Fruit fly (Drosophila melanogaster) whole organism, embryonic: ENCODE data around the gene sni.

Experiments used
- BEAF-32 ChIP-seq: fragments of 200-800 bp; sonication (Bioruptor generic); optimal IDR thresholded peaks from 3 replicates; lab custom pipeline; 2017; ENCODE audit warnings: missing biosample characterization, missing genetic modification characterization, mild to moderate bottlenecking, moderate library complexity, missing genetic modification reagents
- C15 ChIP-seq: fragments of 200-800 bp; sonication (Bioruptor generic); IDR thresholded peaks from 3 replicates; pipeline ENCODE4 v1.3.6; 2022; ENCODE audit warnings: missing biosample characterization, missing genetic modification characterization
- CG1024 ChIP-seq: fragments of 200-800 bp; sonication (Bioruptor generic); IDR thresholded peaks from 2 replicates; pipeline ENCODE4 v1.3.6; 2022; ENCODE audit warnings: missing biosample characterization, missing genetic modification characterization
- CG11504 ChIP-seq: fragments of 200-800 bp; sonication (Bioruptor generic); optimal IDR thresholded peaks from 3 replicates; lab custom pipeline; 2019; ENCODE audit warnings: missing biosample characterization, mild to moderate bottlenecking, missing genetic modification characterization, moderate library complexity
- CG12071 ChIP-seq: fragments of 200-800 bp; sonication (Bioruptor generic); optimal IDR thresholded peaks from 3 replicates; lab custom pipeline; 2018; ENCODE audit warnings: missing biosample characterization, mild to moderate bottlenecking, missing genetic modification characterization
- CG12391 ChIP-seq: fragments of 200-800 bp; sonication (Bioruptor generic); optimal IDR thresholded peaks from 3 replicates; lab custom pipeline; 2018; ENCODE audit warnings: missing biosample characterization, mild to moderate bottlenecking, missing genetic modification characterization, moderate library complexity
- CG12659 ChIP-seq: fragments of 200-800 bp; sonication (Bioruptor generic); optimal IDR thresholded peaks from 3 replicates; lab custom pipeline; 2017; ENCODE audit warnings: mild to moderate bottlenecking, missing biosample characterization, missing genetic modification reagents, missing genetic modification characterization
- CG12769 ChIP-seq: fragments of 200-800 bp; sonication (Bioruptor generic); optimal IDR thresholded peaks from 2 replicates; lab custom pipeline; 2019; ENCODE audit warnings: missing biosample characterization, mild to moderate bottlenecking, missing genetic modification characterization, moderate library complexity
- CG14667 ChIP-seq: fragments of 200-800 bp; sonication (Bioruptor generic); IDR thresholded peaks from 2 replicates; pipeline ENCODE4 v1.3.6; 2022; ENCODE audit warnings: missing biosample characterization, missing genetic modification characterization
- CG17359 ChIP-seq: fragments of 200-800 bp; sonication (Bioruptor generic); optimal IDR thresholded peaks from 3 replicates; lab custom pipeline; 2018; ENCODE audit warnings: missing biosample characterization, mild to moderate bottlenecking, missing genetic modification characterization, moderate library complexity
- CG17568 ChIP-seq: fragments of 200-800 bp; sonication (Bioruptor generic); optimal IDR thresholded peaks from 2 replicates; lab custom pipeline; 2018; ENCODE audit warnings: missing biosample characterization, mild to moderate bottlenecking, missing genetic modification characterization, moderate library complexity
- CG18262 ChIP-seq: fragments of 200-800 bp; optimal IDR thresholded peaks from 3 replicates; lab custom pipeline; 2019; ENCODE audit warnings: missing biosample characterization, mild to moderate bottlenecking, missing genetic modification characterization, moderate library complexity
- CG2120 ChIP-seq: fragments of 200-800 bp; sonication (Bioruptor generic); optimal IDR thresholded peaks from 3 replicates; lab custom pipeline; 2016; ENCODE audit warnings: missing biosample characterization, missing genetic modification characterization
- CG32532 ChIP-seq: fragments of 200-800 bp; sonication (Bioruptor generic); IDR thresholded peaks from 2 replicates; pipeline ENCODE4 v1.3.6; 2022; ENCODE audit warnings: missing biosample characterization, missing genetic modification characterization
- CG4404 ChIP-seq: fragments of 200-800 bp; sonication (Bioruptor generic); IDR thresholded peaks from 2 replicates; pipeline ENCODE4 v1.3.6; 2022; ENCODE audit warnings: missing biosample characterization, missing genetic modification characterization
- CG4820 ChIP-seq: fragments of 200-800 bp; sonication (Bioruptor generic); optimal IDR thresholded peaks from 3 replicates; lab custom pipeline; 2016; ENCODE audit warnings: missing biosample characterization, missing genetic modification characterization
- CG6791 ChIP-seq: fragments of 200-800 bp; sonication (Bioruptor generic); IDR thresholded peaks from 3 replicates; pipeline ENCODE4 v1.3.6; 2022; ENCODE audit warnings: missing biosample characterization, missing genetic modification characterization; ENCODE audit not compliant: partially characterized antibody
- CG7839 ChIP-seq: fragments of 200-800 bp; sonication (Bioruptor generic); optimal IDR thresholded peaks from 3 replicates; lab custom pipeline; 2018; ENCODE audit warnings: missing biosample characterization, mild to moderate bottlenecking, missing genetic modification characterization, moderate library complexity
- CG8359 ChIP-seq: fragments of 200-800 bp; sonication (Bioruptor generic); optimal IDR thresholded peaks from 2 replicates; lab custom pipeline; 2017; ENCODE audit warnings: missing biosample characterization, mild to moderate bottlenecking, missing genetic modification characterization, borderline replicate concordance
- Dbx ChIP-seq: fragments of 200-800 bp; sonication (Bioruptor generic); IDR thresholded peaks from 3 replicates; pipeline ENCODE4 v1.3.6; 2022; ENCODE audit warnings: missing biosample characterization, missing genetic modification characterization
- Dip3 ChIP-seq: fragments of 200-800 bp; sonication (Bioruptor generic); optimal IDR thresholded peaks from 3 replicates; lab custom pipeline; 2016; ENCODE audit warnings: missing biosample characterization, missing genetic modification characterization
- Elba2 ChIP-seq: fragments of 200-800 bp; sonication (Bioruptor generic); optimal IDR thresholded peaks from 3 replicates; lab custom pipeline; 2016; ENCODE audit warnings: missing biosample characterization, missing genetic modification characterization
- Ets97D ChIP-seq: fragments of 200-800 bp; sonication (Bioruptor generic); optimal IDR thresholded peaks from 3 replicates; lab custom pipeline; 2016; ENCODE audit warnings: missing biosample characterization, missing genetic modification characterization
- H15 ChIP-seq: fragments of 200-800 bp; sonication (Bioruptor generic); IDR thresholded peaks from 3 replicates; pipeline ENCODE4 v1.3.6; 2022; ENCODE audit warnings: missing biosample characterization, missing genetic modification characterization
- HHEX ChIP-seq: fragments of 200-800 bp; sonication (Bioruptor generic); optimal IDR thresholded peaks from 3 replicates; lab custom pipeline; 2017; ENCODE audit warnings: missing biosample characterization, mild to moderate bottlenecking, missing genetic modification characterization, missing genetic modification reagents
- HmgZ ChIP-seq: fragments of 200-800 bp; sonication (Bioruptor generic); optimal IDR thresholded peaks from 2 replicates; lab custom pipeline; 2018; ENCODE audit warnings: missing biosample characterization, mild to moderate bottlenecking, missing genetic modification characterization
- Hr78 ChIP-seq, 2 experiments: fragments of 200-800 bp in 1 of 2; fragments of >200 bp in 1 of 2; sonication (Bioruptor generic) in 1 of 2; optimal IDR thresholded peaks; 2 replicates each; lab custom pipeline; 2017 to 2019; ENCODE audit warnings: missing biosample characterization in 2 of 2, missing genetic modification characterization in 2 of 2, mild to moderate bottlenecking in 1 of 2, moderate library complexity in 1 of 2
- Lpt ChIP-seq: fragments of >200 bp; optimal IDR thresholded peaks from 2 replicates; lab custom pipeline; 2018; ENCODE audit warnings: missing biosample characterization, missing genetic modification characterization
- Mad ChIP-seq: fragments of 200-800 bp; sonication (Bioruptor generic); optimal IDR thresholded peaks from 2 replicates; lab custom pipeline; 2016; ENCODE audit warnings: missing biosample characterization, missing genetic modification characterization
- Max ChIP-seq: fragments of 200-800 bp; sonication (Bioruptor generic); optimal IDR thresholded peaks from 2 replicates; lab custom pipeline; 2016; ENCODE audit warnings: missing biosample characterization, mild to moderate bottlenecking, missing genetic modification characterization
- Meics ChIP-seq: fragments of 200-800 bp; sonication (Bioruptor generic); optimal IDR thresholded peaks from 2 replicates; lab custom pipeline; 2017; ENCODE audit warnings: missing biosample characterization, mild to moderate bottlenecking, missing genetic modification characterization
- Mrtf ChIP-seq: fragments of 200-800 bp; sonication (Bioruptor generic); IDR thresholded peaks from 3 replicates; pipeline ENCODE4 v1.3.6; 2022; ENCODE audit warnings: missing biosample characterization, missing genetic modification characterization
- Ptx1 ChIP-seq: fragments of 200-800 bp; sonication (Bioruptor generic); IDR thresholded peaks from 2 replicates; pipeline ENCODE4 v1.3.6; 2022; ENCODE audit warnings: missing biosample characterization, missing genetic modification characterization
- bab2 ChIP-seq: fragments of 200-800 bp; sonication (Bioruptor generic); optimal IDR thresholded peaks from 2 replicates; lab custom pipeline; 2016; ENCODE audit warnings: missing biosample characterization, missing genetic modification characterization
- bsh ChIP-seq, 2 experiments: fragments of 200-800 bp; sonication (Bioruptor generic); optimal IDR thresholded peaks; 2 replicates each; lab custom pipeline; 2017 to 2018; ENCODE audit warnings: mild to moderate bottlenecking in 2 of 2, missing biosample characterization in 2 of 2, missing genetic modification characterization in 2 of 2, moderate library complexity in 1 of 2
- corto ChIP-seq: fragments of 200-800 bp; sonication (Bioruptor generic); optimal IDR thresholded peaks from 2 replicates; lab custom pipeline; 2016; ENCODE audit warnings: missing biosample characterization, mild to moderate bottlenecking, missing genetic modification characterization, moderate library complexity
- dmrt11E ChIP-seq: fragments of 200-800 bp; sonication (Bioruptor generic); optimal IDR thresholded peaks from 3 replicates; lab custom pipeline; 2018; ENCODE audit warnings: missing biosample characterization, mild to moderate bottlenecking, missing genetic modification characterization, moderate library complexity
- h ChIP-seq: fragments of >200 bp; optimal IDR thresholded peaks from 2 replicates; lab custom pipeline; 2017
- jigr1 ChIP-seq: fragments of 200-800 bp; sonication (Bioruptor generic); IDR thresholded peaks from 3 replicates; pipeline ENCODE4 v1.3.6; 2022; ENCODE audit warnings: missing biosample characterization, missing genetic modification characterization
- ken ChIP-seq: fragments of 200-800 bp; sonication (Bioruptor generic); IDR thresholded peaks from 3 replicates; pipeline ENCODE4 v1.3.6; 2022; ENCODE audit warnings: missing biosample characterization, missing genetic modification characterization
- lab ChIP-seq: fragments of 200-800 bp; sonication (Bioruptor generic); optimal IDR thresholded peaks from 3 replicates; lab custom pipeline; 2017; ENCODE audit warnings: missing biosample characterization, missing genetic modification characterization, mild to moderate bottlenecking, moderate library complexity, missing genetic modification reagents
- nmo ChIP-seq: fragments of 200-800 bp; sonication (Bioruptor generic); optimal IDR thresholded peaks from 2 replicates; lab custom pipeline; 2018; ENCODE audit warnings: missing biosample characterization, mild to moderate bottlenecking, missing genetic modification characterization, moderate library complexity
- peb ChIP-seq: fragments of 200-800 bp; sonication (Bioruptor generic); IDR thresholded peaks from 2 replicates; pipeline ENCODE4 v1.3.6; 2022; ENCODE audit warnings: missing biosample characterization, missing genetic modification characterization
- pho ChIP-seq: fragments of 200-800 bp; sonication (Bioruptor generic); optimal IDR thresholded peaks from 2 replicates; lab custom pipeline; 2016; ENCODE audit warnings: missing biosample characterization, missing genetic modification characterization
- phol ChIP-seq: fragments of 200-800 bp; sonication (Bioruptor generic); optimal IDR thresholded peaks from 3 replicates; lab custom pipeline; 2018; ENCODE audit warnings: missing biosample characterization, mild to moderate bottlenecking, missing genetic modification characterization, moderate library complexity
- prd ChIP-seq, 3 experiments: fragments of >200 bp in 2 of 3; fragments of 200-800 bp in 1 of 3; sonication (Bioruptor generic) in 1 of 3; optimal IDR thresholded peaks in 2 of 3; IDR thresholded peaks in 1 of 3; 2 replicates in 2 of 3; 3 replicates in 1 of 3; pipeline versions ENCODE4 v1.3.6 to Lab custom; 2017 to 2022; ENCODE audit warnings: missing biosample characterization in 1 of 3, missing genetic modification characterization in 1 of 3
- slbo ChIP-seq: fragments of 200-800 bp; sonication (Bioruptor generic); IDR thresholded peaks from 2 replicates; pipeline ENCODE4 v1.3.6; 2022; ENCODE audit warnings: missing biosample characterization, missing genetic modification characterization
- tll ChIP-seq, 2 experiments: fragments of 200-800 bp in 1 of 2; fragments of >200 bp in 1 of 2; sonication (Bioruptor generic) in 1 of 2; optimal IDR thresholded peaks; 2 replicates each; lab custom pipeline; 2017 to 2019; ENCODE audit warnings: missing biosample characterization in 2 of 2, missing genetic modification characterization in 2 of 2, mild to moderate bottlenecking in 1 of 2, moderate library complexity in 1 of 2

Gene sni

DNA sequence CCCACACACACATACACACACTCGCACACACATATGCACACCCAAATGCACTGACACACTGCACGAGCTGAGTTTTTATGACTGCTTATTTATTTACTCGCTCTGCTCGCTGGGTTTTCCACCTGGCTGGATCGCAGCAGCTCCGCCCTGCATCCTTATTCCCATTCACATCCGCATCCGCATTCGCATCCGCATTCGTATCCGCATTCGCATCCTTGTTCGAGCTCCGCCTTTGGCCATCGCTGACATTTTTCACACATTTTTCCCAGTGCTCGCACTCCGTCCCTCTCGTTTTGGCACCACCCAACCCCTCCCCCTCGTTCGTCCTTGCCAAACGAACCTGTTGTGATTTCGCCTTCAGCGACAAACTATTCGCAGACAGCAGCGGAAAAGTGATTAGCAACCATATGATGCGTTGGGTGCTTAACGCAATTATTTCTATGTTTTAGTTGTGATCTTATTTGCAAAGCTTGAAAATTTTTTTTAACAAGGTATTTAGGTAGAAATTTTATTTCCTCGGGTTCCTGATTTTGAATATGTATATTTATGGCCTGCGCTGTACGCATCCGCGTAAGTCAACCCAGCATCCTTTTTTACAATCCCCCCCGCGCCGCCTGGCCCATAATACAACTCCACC is 32.6 kb downstream of the sni start (continued):
- TF ChIP-seq C15 (GFP tag; lab: Robert Waterston, UW) = no peak
- peak; percentile 11 for TF ChIP-seq CG4820 (GFP tag; lab: Kevin White, UChicago)
- TF ChIP-seq pho = no peak
- TF ChIP-seq CG4404 (GFP tag; lab: Robert Waterston, UW) = peak; percentile 50
- TF ChIP-seq bab2 (GFP tag; lab: Kevin White, UChicago) = peak; percentile 23
- TF ChIP-seq CG1024 = no peak
- peak; percentile 20 for TF ChIP-seq CG18262 (tag; lab: Kevin White, UChicago)
- TF ChIP-seq phol = no peak
- TF ChIP-seq nmo (GFP tag; lab: Kevin White, UChicago) = peak; percentile 30
- TF ChIP-seq HHEX (GFP tag; lab: Kevin White, UChicago) = peak; percentile 12
- TF ChIP-seq bsh (GFP tag; optimal IDR thresholded peaks at IDR 0.05; lab: Kevin White, UChicago) = peak; percentile 12 to 49
- TF ChIP-seq peb (GFP tag; lab: Robert Waterston, UW) = no peak
- peak; percentile 37 for TF ChIP-seq CG7839 (tag; lab: Kevin White, UChicago)
- no peak for TF ChIP-seq Lpt
- TF ChIP-seq CG12391 = peak; percentile 22
- TF ChIP-seq CG12769 (tag; lab: Kevin White, UChicago) = no peak
- no peak for TF ChIP-seq ken (GFP tag; lab: Robert Waterston, UW)
- TF ChIP-seq CG2120 (GFP tag; lab: Kevin White, UChicago) = peak; percentile 21
- TF ChIP-seq CG17568 (GFP tag; lab: Kevin White, UChicago) = no peak
- no peak for TF ChIP-seq prd (optimal IDR thresholded peaks at IDR 0.05; lab: Kevin White, UChicago)
- TF ChIP-seq prd (GFP tag; IDR thresholded peaks at IDR 0.05; lab: Robert Waterston, UW) = peak; percentile 83
- TF ChIP-seq Elba2 = no peak
- TF ChIP-seq slbo (GFP tag; lab: Robert Waterston, UW) = peak; percentile 46; the same call in 1 of the 2 replicates
- TF ChIP-seq Ptx1 = no peak
- TF ChIP-seq Ets97D (GFP tag; lab: Kevin White, UChicago) = no peak
- TF ChIP-seq Mad (GFP tag; lab: Kevin White, UChicago) = no peak
- no peak for TF ChIP-seq h
- TF ChIP-seq tll (GFP tag; optimal IDR thresholded peaks at IDR 0.05; lab: Kevin White, UChicago) = no peak
- TF ChIP-seq HmgZ (tag; lab: Kevin White, UChicago) = no peak
- no peak for TF ChIP-seq Meics
- TF ChIP-seq Dbx = 0 out of 3 replicates have a peak, but pooled peaks have one; percentile 40
- TF ChIP-seq Hr78 (GFP tag; optimal IDR thresholded peaks at IDR 0.05; lab: Kevin White, UChicago) = no peak
- peak; percentile 9 for TF ChIP-seq lab
- TF ChIP-seq H15 = 0 out of 3 replicates have a peak, but pooled peaks have one; percentile 24
- no peak for TF ChIP-seq CG6791 (GFP tag; lab: Robert Waterston, UW)
- no peak for TF ChIP-seq Dip3 (GFP tag; lab: Kevin White, UChicago)
- TF ChIP-seq CG17359 (tag; lab: Kevin White, UChicago) = peak; percentile 5
- no peak for TF ChIP-seq corto (GFP tag; lab: Kevin White, UChicago)
- TF ChIP-seq CG32532 (GFP tag; lab: Robert Waterston, UW) = 0 out of 2 replicates have a peak, but pooled peaks have one; percentile 26
- no peak for TF ChIP-seq CG12659 (GFP tag; lab: Kevin White, UChicago)
- no peak for TF ChIP-seq CG12071 (GFP tag; lab: Kevin White, UChicago)
- TF ChIP-seq CG11504 (tag; lab: Kevin White, UChicago) = peak; percentile 41
- TF ChIP-seq CG8359 (GFP tag; lab: Kevin White, UChicago) = no peak
- TF ChIP-seq BEAF-32 (GFP tag; lab: Kevin White, UChicago) = no peak
- TF ChIP-seq Mrtf = no peak
- TF ChIP-seq jigr1 (GFP tag; lab: Robert Waterston, UW) = no peak
- TF ChIP-seq dmrt11E (tag; lab: Kevin White, UChicago) = peak; percentile 53
- TF ChIP-seq CG14667 = no peak
- TF ChIP-seq Max (GFP tag; lab: Kevin White, UChicago) = no peak
